Fruit fly (Drosophila melanogaster) whole organism, embryonic: Measurements from ENCODE around the gene sob.

Experiments
- Atf6 ChIP-seq: fragments of 200-800 bp; sonication (Bioruptor generic); IDR thresholded peaks from 2 replicates; pipeline ENCODE4 v1.3.6; 2022; ENCODE audit warnings: missing biosample characterization, missing genetic modification characterization
- CG10274 ChIP-seq: fragments of 200-800 bp; sonication (Bioruptor generic); optimal IDR thresholded peaks from 3 replicates; lab custom pipeline; 2017; ENCODE audit warnings: missing biosample characterization, mild to moderate bottlenecking, missing genetic modification characterization
- CG10321 ChIP-seq: fragments of 200-800 bp; sonication (Bioruptor generic); IDR thresholded peaks from 2 replicates; pipeline ENCODE4 v1.3.6; 2022; ENCODE audit warnings: missing biosample characterization, missing genetic modification characterization
- CG10462 ChIP-seq: fragments of 200-800 bp; sonication (Bioruptor generic); optimal IDR thresholded peaks from 2 replicates; lab custom pipeline; 2016; ENCODE audit warnings: missing biosample characterization, missing genetic modification characterization
- CG11695 ChIP-seq: fragments of 200-800 bp; sonication (Bioruptor generic); IDR thresholded peaks from 3 replicates; pipeline ENCODE4 v1.3.6; 2022; ENCODE audit warnings: missing biosample characterization, missing genetic modification characterization
- CG12744 ChIP-seq: fragments of 200-800 bp; sonication (Bioruptor generic); optimal IDR thresholded peaks from 2 replicates; lab custom pipeline; 2016; ENCODE audit warnings: missing biosample characterization, missing genetic modification characterization
- CG13123 ChIP-seq: fragments of 200-800 bp; sonication (Bioruptor generic); optimal IDR thresholded peaks from 2 replicates; lab custom pipeline; 2016; ENCODE audit warnings: missing biosample characterization, missing genetic modification characterization
- CG1602 ChIP-seq: fragments of 200-800 bp; sonication (Bioruptor generic); optimal IDR thresholded peaks from 3 replicates; lab custom pipeline; 2016; ENCODE audit warnings: missing biosample characterization, missing genetic modification characterization
- CG1647 ChIP-seq: fragments of 200-800 bp; sonication (Bioruptor generic); optimal IDR thresholded peaks from 3 replicates; lab custom pipeline; 2016; ENCODE audit warnings: missing biosample characterization, missing genetic modification characterization
- CG17802 ChIP-seq: fragments of 200-800 bp; sonication (Bioruptor generic); optimal IDR thresholded peaks from 2 replicates; lab custom pipeline; 2018; ENCODE audit warnings: missing biosample characterization, mild to moderate bottlenecking, missing genetic modification characterization, moderate library complexity
- CG17912 ChIP-seq: fragments of 200-800 bp; sonication (Bioruptor generic); optimal IDR thresholded peaks from 2 replicates; lab custom pipeline; 2018; ENCODE audit warnings: missing biosample characterization, mild to moderate bottlenecking, missing genetic modification characterization
- CG18011 ChIP-seq: fragments of 200-800 bp; sonication (Bioruptor generic); optimal IDR thresholded peaks from 2 replicates; lab custom pipeline; 2017; ENCODE audit warnings: missing biosample characterization, missing genetic modification characterization, mild to moderate bottlenecking, moderate library complexity, missing genotype
- CG2199 ChIP-seq: fragments of 200-800 bp; sonication (Bioruptor generic); IDR thresholded peaks from 3 replicates; pipeline ENCODE4 v1.3.6; 2022; ENCODE audit warnings: missing biosample characterization, missing genetic modification characterization
- CG30020 ChIP-seq: fragments of 200-800 bp; optimal IDR thresholded peaks from 2 replicates; lab custom pipeline; 2019; ENCODE audit warnings: missing biosample characterization, mild to moderate bottlenecking, missing genetic modification characterization, moderate library complexity
- CG33213 ChIP-seq: fragments of 200-800 bp; sonication (Bioruptor generic); optimal IDR thresholded peaks from 3 replicates; lab custom pipeline; 2016; ENCODE audit warnings: missing biosample characterization, missing genetic modification characterization
- CG3407 ChIP-seq: fragments of 200-800 bp; sonication (Bioruptor generic); optimal IDR thresholded peaks from 2 replicates; lab custom pipeline; 2018; ENCODE audit warnings: missing biosample characterization, mild to moderate bottlenecking, missing genetic modification characterization
- CG4360 ChIP-seq: fragments of 200-800 bp; sonication (Bioruptor generic); IDR thresholded peaks from 2 replicates; pipeline ENCODE4 v1.3.6; 2022; ENCODE audit warnings: missing biosample characterization, missing genetic modification characterization
- CG6791 ChIP-seq: fragments of 200-800 bp; sonication (Bioruptor generic); IDR thresholded peaks from 3 replicates; pipeline ENCODE4 v1.3.6; 2022; ENCODE audit warnings: missing biosample characterization, missing genetic modification characterization; ENCODE audit not compliant: partially characterized antibody
- CG7963 ChIP-seq: fragments of 200-800 bp; sonication (Bioruptor generic); IDR thresholded peaks from 3 replicates; pipeline ENCODE4 v1.3.6; 2022; ENCODE audit warnings: missing biosample characterization, missing genetic modification characterization; ENCODE audit not compliant: partially characterized antibody
- CG8281 ChIP-seq: fragments of 200-800 bp; sonication (Bioruptor generic); optimal IDR thresholded peaks from 2 replicates; lab custom pipeline; 2018; ENCODE audit warnings: missing biosample characterization, mild to moderate bottlenecking, missing genetic modification characterization, moderate library complexity
- CG9727 ChIP-seq: fragments of 200-800 bp; sonication (Bioruptor generic); optimal IDR thresholded peaks from 3 replicates; lab custom pipeline; 2017; ENCODE audit warnings: missing biosample characterization, mild to moderate bottlenecking, missing genetic modification characterization
- CoRest ChIP-seq: fragments of 200-800 bp; sonication (Bioruptor generic); optimal IDR thresholded peaks from 3 replicates; lab custom pipeline; 2018; ENCODE audit warnings: missing biosample characterization, mild to moderate bottlenecking, missing genetic modification characterization, moderate library complexity
- Dbx ChIP-seq: fragments of 200-800 bp; sonication (Bioruptor generic); IDR thresholded peaks from 3 replicates; pipeline ENCODE4 v1.3.6; 2022; ENCODE audit warnings: missing biosample characterization, missing genetic modification characterization
- Dip3 ChIP-seq: fragments of 200-800 bp; sonication (Bioruptor generic); optimal IDR thresholded peaks from 3 replicates; lab custom pipeline; 2016; ENCODE audit warnings: missing biosample characterization, missing genetic modification characterization
- HHEX ChIP-seq: fragments of 200-800 bp; sonication (Bioruptor generic); optimal IDR thresholded peaks from 3 replicates; lab custom pipeline; 2017; ENCODE audit warnings: missing biosample characterization, mild to moderate bottlenecking, missing genetic modification characterization, missing genetic modification reagents
- Mad ChIP-seq: fragments of 200-800 bp; sonication (Bioruptor generic); optimal IDR thresholded peaks from 2 replicates; lab custom pipeline; 2016; ENCODE audit warnings: missing biosample characterization, missing genetic modification characterization
- NfI ChIP-seq: fragments of 200-800 bp; sonication (Bioruptor generic); optimal IDR thresholded peaks from 3 replicates; lab custom pipeline; 2018; ENCODE audit warnings: missing biosample characterization, mild to moderate bottlenecking, missing genetic modification characterization, moderate library complexity
- Oaz ChIP-seq: fragments of 200-800 bp; sonication (Bioruptor generic); IDR thresholded peaks from 2 replicates; pipeline ENCODE4 v1.3.6; 2022; ENCODE audit warnings: missing biosample characterization, missing genetic modification characterization
- Scr ChIP-seq: fragments of 200-800 bp; sonication (Bioruptor generic); IDR thresholded peaks from 2 replicates; pipeline ENCODE4 v1.3.6; 2022; ENCODE audit warnings: missing biosample characterization, missing genetic modification characterization; ENCODE audit not compliant: partially characterized antibody
- Sry-δ ChIP-seq: fragments of 200-800 bp; sonication (Bioruptor generic); optimal IDR thresholded peaks from 2 replicates; lab custom pipeline; 2016; ENCODE audit warnings: missing biosample characterization, missing genetic modification characterization
- Stat92E ChIP-seq, 3 experiments: fragments of >200 bp in 2 of 3; fragments of 200-800 bp in 1 of 3; sonication (Bioruptor generic) in 1 of 3; optimal IDR thresholded peaks; 2 replicates each; lab custom pipeline; 2017 to 2019; ENCODE audit warnings: missing biosample characterization in 3 of 3, missing genetic modification characterization in 3 of 3, mild to moderate bottlenecking in 1 of 3, moderate library complexity in 1 of 3
- Trl ChIP-seq, 3 experiments: fragments of >200 bp in 2 of 3; fragments of 200-800 bp in 1 of 3; sonication (Bioruptor generic) in 1 of 3; optimal IDR thresholded peaks; 2 replicates in 1 of 3; 3 replicates in 2 of 3; lab custom pipeline; 2016 to 2017; ENCODE audit warnings: missing biosample characterization in 1 of 3, missing genetic modification characterization in 1 of 3
- amos ChIP-seq: fragments of 200-800 bp; sonication (Bioruptor generic); IDR thresholded peaks from 2 replicates; pipeline ENCODE4 v1.3.6; 2022; ENCODE audit warnings: missing biosample characterization, missing genetic modification characterization; ENCODE audit not compliant: partially characterized antibody
- ara ChIP-seq: fragments of 200-800 bp; sonication (Bioruptor generic); IDR thresholded peaks from 2 replicates; pipeline ENCODE4 v1.3.6; 2022; ENCODE audit warnings: missing biosample characterization, missing genetic modification characterization
- btn ChIP-seq: fragments of 200-800 bp; sonication (Bioruptor generic); optimal IDR thresholded peaks from 2 replicates; lab custom pipeline; 2016; ENCODE audit warnings: missing biosample characterization, missing genetic modification characterization
- cg ChIP-seq: fragments of 200-800 bp; sonication (Bioruptor generic); optimal IDR thresholded peaks from 3 replicates; lab custom pipeline; 2019; ENCODE audit warnings: missing biosample characterization, mild to moderate bottlenecking, missing genetic modification characterization, moderate library complexity
- cwo ChIP-seq: fragments of 200-800 bp; sonication (Bioruptor generic); optimal IDR thresholded peaks from 3 replicates; lab custom pipeline; 2017; ENCODE audit warnings: missing biosample characterization, missing genetic modification characterization, mild to moderate bottlenecking, moderate library complexity, missing genetic modification reagents
- ham ChIP-seq: fragments of 200-800 bp; sonication (Bioruptor generic); IDR thresholded peaks from 2 replicates; pipeline ENCODE4 v1.3.6; 2022; ENCODE audit warnings: missing biosample characterization, missing genetic modification characterization
- hth ChIP-seq: fragments of >200 bp; optimal IDR thresholded peaks from 2 replicates; lab custom pipeline; 2017; ENCODE audit warnings: inconsistent platforms
- jing ChIP-seq: fragments of 200-800 bp; sonication (Bioruptor generic); optimal IDR thresholded peaks from 2 replicates; lab custom pipeline; 2018; ENCODE audit warnings: missing biosample characterization, mild to moderate bottlenecking, missing genetic modification characterization
- nerfin-2 ChIP-seq: fragments of 200-800 bp; sonication (Bioruptor generic); IDR thresholded peaks from 2 replicates; pipeline ENCODE4 v1.3.6; 2022; ENCODE audit warnings: missing biosample characterization, missing genetic modification characterization; ENCODE audit not compliant: partially characterized antibody
- pb ChIP-seq: fragments of 200-800 bp; sonication (Bioruptor generic); optimal IDR thresholded peaks from 3 replicates; lab custom pipeline; 2016; ENCODE audit warnings: missing biosample characterization, missing genetic modification characterization
- rib ChIP-seq: fragments of 200-800 bp; sonication (Bioruptor generic); IDR thresholded peaks from 2 replicates; pipeline ENCODE4 v1.3.6; 2022; ENCODE audit warnings: missing biosample characterization, missing genetic modification characterization
- row ChIP-seq: fragments of 200-800 bp; sonication (Bioruptor generic); IDR thresholded peaks from 3 replicates; pipeline ENCODE4 v1.3.6; 2022; ENCODE audit warnings: missing biosample characterization, missing genetic modification characterization
- sens-2 ChIP-seq: fragments of 200-800 bp; sonication (Bioruptor generic); IDR thresholded peaks from 2 replicates; pipeline ENCODE4 v1.3.6; 2022; ENCODE audit warnings: missing biosample characterization, missing genetic modification characterization
- sqz ChIP-seq: fragments of 200-800 bp; sonication (Bioruptor generic); optimal IDR thresholded peaks from 3 replicates; lab custom pipeline; 2018; ENCODE audit warnings: missing biosample characterization, mild to moderate bottlenecking, missing genetic modification characterization
- sug ChIP-seq: fragments of 200-800 bp; optimal IDR thresholded peaks from 2 replicates; lab custom pipeline; 2019; ENCODE audit warnings: missing biosample characterization, mild to moderate bottlenecking, missing genetic modification characterization, moderate library complexity
- vnd ChIP-seq: fragments of 200-800 bp; sonication (Bioruptor generic); IDR thresholded peaks from 3 replicates; pipeline ENCODE4 v1.3.6; 2022; ENCODE audit warnings: missing biosample characterization, missing genetic modification characterization; ENCODE audit not compliant: partially characterized antibody
- vvl ChIP-seq: fragments of 200-800 bp; sonication (Bioruptor generic); IDR thresholded peaks from 2 replicates; pipeline ENCODE4 v1.3.6; 2022; ENCODE audit warnings: missing biosample characterization, missing genetic modification characterization

sob gene

DNA sequence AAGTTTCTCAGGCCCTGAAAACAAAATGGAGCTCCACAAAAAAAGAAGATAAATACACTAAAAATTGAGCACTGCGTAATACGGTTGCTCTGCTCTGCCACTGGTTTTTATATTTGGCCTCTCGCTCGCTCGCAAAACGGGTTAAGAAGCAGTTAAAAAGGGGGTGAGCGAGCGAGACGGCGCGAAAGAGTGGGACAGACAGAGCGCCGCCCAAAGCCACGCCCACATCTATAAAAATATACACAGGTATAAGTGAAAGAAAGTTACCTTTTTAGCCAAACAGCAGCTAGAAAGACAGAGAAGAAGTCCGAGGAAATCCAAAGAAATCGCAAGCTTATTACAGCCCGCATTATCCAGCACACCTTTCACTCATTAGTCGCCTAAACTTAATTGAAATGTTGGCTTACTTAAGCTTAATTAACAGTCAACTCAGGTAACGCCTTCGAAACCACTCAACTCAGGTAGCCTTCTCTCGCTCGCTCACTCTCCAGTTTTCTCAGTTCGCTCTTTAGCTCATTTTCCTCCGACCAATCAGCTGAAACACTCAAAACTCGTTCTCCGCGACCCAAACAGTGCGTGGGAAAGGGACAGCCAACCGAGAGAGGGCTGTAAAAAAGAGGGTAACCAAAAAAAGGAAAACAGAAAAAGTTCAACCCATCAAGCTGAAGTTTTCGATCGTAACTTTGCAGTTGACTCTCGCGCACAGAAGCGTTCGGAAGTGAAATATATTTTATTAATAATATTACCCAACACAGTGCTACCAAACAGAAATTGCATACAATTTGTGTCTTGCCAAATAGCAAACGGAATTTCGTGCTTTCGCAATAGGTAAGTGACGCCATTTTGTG is 41.8 kb downstream of the sob start, which contains the start of gene drm (continued):
- no peak for TF ChIP-seq CG18011
- peak; percentile 14 for TF ChIP-seq CoRest (tag; lab: Kevin White, UChicago)
- no peak for TF ChIP-seq row (GFP tag; lab: Robert Waterston, UW)
- no peak for TF ChIP-seq cwo (GFP tag; lab: Kevin White, UChicago)
- TF ChIP-seq Trl (optimal IDR thresholded peaks at IDR 0.05; lab: Kevin White, UChicago) = peak; percentile 89 to 92
- no peak for TF ChIP-seq Trl (GFP tag; optimal IDR thresholded peaks at IDR 0.05; lab: Kevin White, UChicago)
- no peak for TF ChIP-seq CG12744
- TF ChIP-seq Sry-δ (GFP tag; lab: Kevin White, UChicago) = no peak
- no peak for TF ChIP-seq vnd
- peak; percentile 12; the same call in 1 of the 2 replicates for TF ChIP-seq CG4360 (GFP tag; lab: Robert Waterston, UW)
- no peak for TF ChIP-seq Stat92E (GFP tag; optimal IDR thresholded peaks at IDR 0.05; lab: Kevin White, UChicago)
- TF ChIP-seq Oaz (GFP tag; lab: Robert Waterston, UW) = no peak
- no peak for TF ChIP-seq amos (GFP tag; lab: Robert Waterston, UW)
- no peak for TF ChIP-seq CG6791 (GFP tag; lab: Robert Waterston, UW)
- TF ChIP-seq hth = no peak
- TF ChIP-seq cg = peak; percentile 49
- TF ChIP-seq CG1602 (GFP tag; lab: Kevin White, UChicago) = no peak
- TF ChIP-seq HHEX (GFP tag; lab: Kevin White, UChicago) = no peak
- TF ChIP-seq CG17802 = no peak
- TF ChIP-seq CG8281 (tag; lab: Kevin White, UChicago) = no peak
- no peak for TF ChIP-seq CG10274 (GFP tag; lab: Kevin White, UChicago)
- TF ChIP-seq CG33213 (GFP tag; lab: Kevin White, UChicago) = no peak
- peak; percentile 36 for TF ChIP-seq jing
- no peak for TF ChIP-seq CG11695 (GFP tag; lab: Robert Waterston, UW)
- no peak for TF ChIP-seq CG17912 (GFP tag; lab: Kevin White, UChicago)
- no peak for TF ChIP-seq Scr
- TF ChIP-seq sqz (GFP tag; lab: Kevin White, UChicago) = peak; percentile 14
- TF ChIP-seq CG9727 (GFP tag; lab: Kevin White, UChicago) = no peak
- no peak for TF ChIP-seq CG13123 (GFP tag; lab: Kevin White, UChicago)
- no peak for TF ChIP-seq Atf6 (GFP tag; lab: Robert Waterston, UW)
- no peak for TF ChIP-seq ara (GFP tag; lab: Robert Waterston, UW)
- no peak for TF ChIP-seq Mad (GFP tag; lab: Kevin White, UChicago)
- peak; percentile 97 for TF ChIP-seq CG10321
- TF ChIP-seq ham = no peak
- peak; percentile 67 for TF ChIP-seq vvl (GFP tag; lab: Robert Waterston, UW)
- TF ChIP-seq CG1647 = no peak
- no peak for TF ChIP-seq NfI (GFP tag; lab: Kevin White, UChicago)
- no peak for TF ChIP-seq CG10462 (GFP tag; lab: Kevin White, UChicago)
- TF ChIP-seq CG30020 = no peak
- no peak for TF ChIP-seq Dip3 (GFP tag; lab: Kevin White, UChicago)
- no peak for TF ChIP-seq Dbx (GFP tag; lab: Robert Waterston, UW)
- TF ChIP-seq CG7963 (GFP tag; lab: Robert Waterston, UW) = no peak
- no peak for TF ChIP-seq rib (GFP tag; lab: Robert Waterston, UW)
- TF ChIP-seq btn (GFP tag; lab: Kevin White, UChicago) = no peak
- TF ChIP-seq sug (tag; lab: Kevin White, UChicago) = no peak
- TF ChIP-seq CG2199 (GFP tag; lab: Robert Waterston, UW) = no peak
- no peak for TF ChIP-seq pb (GFP tag; lab: Kevin White, UChicago)
- no peak for TF ChIP-seq nerfin-2 (GFP tag; lab: Robert Waterston, UW)
- no peak for TF ChIP-seq CG3407
- TF ChIP-seq sens-2 (GFP tag; lab: Robert Waterston, UW) = no peak
